Fruit fly (Drosophila melanogaster) whole organism, prepupa: ENCODE data around the gene Ork1.

Experiments used
- CG10631 ChIP-seq: fragments of 200-800 bp; sonication (Bioruptor generic); optimal IDR thresholded peaks from 2 replicates; lab custom pipeline; 2016; ENCODE audit warnings: missing biosample characterization, missing genetic modification characterization
- CG11294 ChIP-seq: fragments of 200-800 bp; sonication (Bioruptor generic); IDR thresholded peaks from 2 replicates; pipeline ENCODE4 v1.3.6; 2022; ENCODE audit warnings: missing biosample characterization, missing genetic modification characterization
- CG11762 ChIP-seq: fragments of 200-800 bp; sonication (Bioruptor generic); optimal IDR thresholded peaks from 3 replicates; lab custom pipeline; 2016; ENCODE audit warnings: missing biosample characterization, missing genetic modification characterization; ENCODE audit not compliant: insufficient read depth
- CG11902 ChIP-seq: fragments of 200-800 bp; sonication (Bioruptor generic); optimal IDR thresholded peaks from 3 replicates; lab custom pipeline; 2016; ENCODE audit warnings: missing biosample characterization, missing genetic modification characterization
- CG15336 ChIP-seq: fragments of 200-800 bp; sonication (Bioruptor generic); IDR thresholded peaks from 2 replicates; pipeline ENCODE4 v1.3.6; 2022; ENCODE audit warnings: missing biosample characterization, missing genetic modification characterization
- CG1621 ChIP-seq: fragments of 200-800 bp; sonication (Bioruptor generic); optimal IDR thresholded peaks from 3 replicates; lab custom pipeline; 2018; ENCODE audit warnings: missing biosample characterization, mild to moderate bottlenecking, missing genetic modification characterization
- CG16779 ChIP-seq: fragments of 200-800 bp; sonication (Bioruptor generic); optimal IDR thresholded peaks from 3 replicates; lab custom pipeline; 2017; ENCODE audit warnings: missing biosample characterization, mild to moderate bottlenecking, missing genetic modification characterization
- CG3032 ChIP-seq: fragments of 200-800 bp; optimal IDR thresholded peaks from 2 replicates; lab custom pipeline; 2019; ENCODE audit warnings: missing biosample characterization, mild to moderate bottlenecking, missing genetic modification characterization, moderate library complexity
- CG31627 ChIP-seq: fragments of 200-800 bp; sonication (Bioruptor generic); optimal IDR thresholded peaks from 3 replicates; lab custom pipeline; 2016; ENCODE audit warnings: missing biosample characterization, missing genetic modification characterization
- CG32006 ChIP-seq: fragments of 200-800 bp; sonication (Bioruptor generic); optimal IDR thresholded peaks from 3 replicates; lab custom pipeline; 2017; ENCODE audit warnings: missing biosample characterization, mild to moderate bottlenecking, missing genetic modification characterization
- CG34406 ChIP-seq: fragments of 200-800 bp; sonication (Bioruptor generic); optimal IDR thresholded peaks from 3 replicates; lab custom pipeline; 2016; ENCODE audit warnings: missing biosample characterization, missing genetic modification characterization
- CG3919 ChIP-seq: fragments of 200-800 bp; sonication (Bioruptor generic); optimal IDR thresholded peaks from 3 replicates; lab custom pipeline; 2016; ENCODE audit warnings: missing biosample characterization, missing genetic modification characterization
- CG6163 ChIP-seq: fragments of 200-800 bp; sonication (Bioruptor generic); IDR thresholded peaks from 3 replicates; pipeline ENCODE4 v1.3.6; 2022; ENCODE audit warnings: missing biosample characterization, missing genetic modification characterization
- CG6276 ChIP-seq: fragments of 200-800 bp; sonication (Bioruptor generic); optimal IDR thresholded peaks from 2 replicates; lab custom pipeline; 2017; ENCODE audit warnings: missing biosample characterization, mild to moderate bottlenecking, missing genetic modification characterization
- CG6792 ChIP-seq: fragments of 200-800 bp; sonication (Bioruptor generic); optimal IDR thresholded peaks from 3 replicates; lab custom pipeline; 2016; ENCODE audit warnings: missing biosample characterization, missing genetic modification characterization
- CG6808 ChIP-seq: fragments of 200-800 bp; sonication (Bioruptor generic); optimal IDR thresholded peaks from 3 replicates; lab custom pipeline; 2017; ENCODE audit warnings: missing biosample characterization, missing genetic modification characterization, mild to moderate bottlenecking, moderate library complexity, missing genetic modification reagents
- CG6854 ChIP-seq: fragments of 200-800 bp; sonication (Bioruptor generic); optimal IDR thresholded peaks from 2 replicates; lab custom pipeline; 2017; ENCODE audit warnings: missing biosample characterization, mild to moderate bottlenecking, missing genetic modification characterization
- CG7368 ChIP-seq: fragments of 200-800 bp; sonication (Bioruptor generic); optimal IDR thresholded peaks from 3 replicates; lab custom pipeline; 2016; ENCODE audit warnings: missing biosample characterization, missing genetic modification characterization
- CG8119 ChIP-seq: fragments of 200-800 bp; sonication (Bioruptor generic); IDR thresholded peaks from 3 replicates; pipeline ENCODE4 v1.3.6; 2022; ENCODE audit warnings: missing biosample characterization, missing genetic modification characterization
- CG8319 ChIP-seq: fragments of 200-800 bp; sonication (Bioruptor generic); optimal IDR thresholded peaks from 3 replicates; lab custom pipeline; 2016; ENCODE audit warnings: missing biosample characterization, missing genetic modification characterization
- CG9139 ChIP-seq: fragments of 200-800 bp; sonication (Bioruptor generic); optimal IDR thresholded peaks from 3 replicates; lab custom pipeline; 2017; ENCODE audit warnings: missing biosample characterization, mild to moderate bottlenecking, missing genetic modification characterization
- Eip75B ChIP-seq: fragments of 200-800 bp; sonication (Bioruptor generic); optimal IDR thresholded peaks from 3 replicates; lab custom pipeline; 2016; ENCODE audit warnings: missing biosample characterization, missing genetic modification characterization
- Ets21C ChIP-seq: fragments of 200-800 bp; sonication (Bioruptor generic); optimal IDR thresholded peaks from 3 replicates; lab custom pipeline; 2016; ENCODE audit warnings: missing biosample characterization, missing genetic modification characterization
- Ets96B ChIP-seq: fragments of 200-800 bp; optimal IDR thresholded peaks from 2 replicates; lab custom pipeline; 2019; ENCODE audit warnings: missing biosample characterization, mild to moderate bottlenecking, missing genetic modification characterization, moderate library complexity
- Gug ChIP-seq: fragments of 200-800 bp; sonication (Bioruptor generic); IDR thresholded peaks from 2 replicates; pipeline ENCODE4 v1.3.6; 2022; ENCODE audit warnings: missing biosample characterization, missing genetic modification characterization
- Hr38 ChIP-seq: sonication (Bioruptor generic); optimal IDR thresholded peaks from 2 replicates; lab custom pipeline; 2016; ENCODE audit warnings: missing biosample characterization, missing genetic modification characterization
- Hr39 ChIP-seq: fragments of 200-800 bp; sonication (Bioruptor generic); optimal IDR thresholded peaks from 2 replicates; lab custom pipeline; 2016; ENCODE audit warnings: missing biosample characterization, missing genetic modification characterization
- Hr4 ChIP-seq: fragments of 200-800 bp; sonication (Bioruptor generic); optimal IDR thresholded peaks from 3 replicates; lab custom pipeline; 2016; ENCODE audit warnings: missing biosample characterization, missing genetic modification characterization
- Lpt ChIP-seq: fragments of 200-800 bp; sonication (Bioruptor generic); optimal IDR thresholded peaks from 3 replicates; lab custom pipeline; 2016; ENCODE audit warnings: missing biosample characterization, missing genetic modification characterization
- Smox ChIP-seq: fragments of 200-800 bp; sonication (Bioruptor generic); optimal IDR thresholded peaks from 3 replicates; lab custom pipeline; 2016; ENCODE audit warnings: missing biosample characterization, missing genetic modification characterization
- Sox102F ChIP-seq: fragments of 200-800 bp; sonication (Bioruptor generic); optimal IDR thresholded peaks from 2 replicates; lab custom pipeline; 2016; ENCODE audit warnings: missing biosample characterization, mild to moderate bottlenecking, missing genetic modification characterization
- Sox14 ChIP-seq: fragments of 200-800 bp; sonication (Bioruptor generic); optimal IDR thresholded peaks from 3 replicates; lab custom pipeline; 2016; ENCODE audit warnings: missing biosample characterization, missing genetic modification characterization
- acj6 ChIP-seq: fragments of 200-800 bp; sonication (Bioruptor generic); optimal IDR thresholded peaks from 3 replicates; lab custom pipeline; 2016; ENCODE audit warnings: missing biosample characterization, missing genetic modification characterization
- cyc ChIP-seq: fragments of 200-800 bp; sonication (Bioruptor generic); optimal IDR thresholded peaks from 3 replicates; lab custom pipeline; 2016; ENCODE audit warnings: missing biosample characterization, missing genetic modification characterization
- dac ChIP-seq: fragments of 200-800 bp; sonication (Bioruptor generic); optimal IDR thresholded peaks from 2 replicates; lab custom pipeline; 2017; ENCODE audit warnings: missing biosample characterization, mild to moderate bottlenecking, missing genetic modification characterization
- dsx ChIP-seq: fragments of 200-800 bp; optimal IDR thresholded peaks from 3 replicates; lab custom pipeline; 2019; ENCODE audit warnings: missing biosample characterization, mild to moderate bottlenecking, missing genetic modification characterization, moderate library complexity; ENCODE audit not compliant: poor library complexity, severe bottlenecking
- eg ChIP-seq: fragments of 200-800 bp; sonication (Bioruptor generic); IDR thresholded peaks from 3 replicates; pipeline ENCODE4 v1.3.6; 2022; ENCODE audit warnings: missing biosample characterization, missing genetic modification characterization
- esn ChIP-seq: fragments of 200-800 bp; sonication (Bioruptor generic); optimal IDR thresholded peaks from 2 replicates; lab custom pipeline; 2016; ENCODE audit warnings: missing biosample characterization, mild to moderate bottlenecking, missing genetic modification characterization, moderate library complexity
- fd59A ChIP-seq: fragments of 200-800 bp; sonication (Bioruptor generic); optimal IDR thresholded peaks from 2 replicates; lab custom pipeline; 2017; ENCODE audit warnings: missing biosample characterization, mild to moderate bottlenecking, missing genetic modification characterization, missing genetic modification reagents
- fd85E ChIP-seq: fragments of 200-800 bp; sonication (Bioruptor generic); optimal IDR thresholded peaks from 3 replicates; lab custom pipeline; 2016; ENCODE audit warnings: missing biosample characterization, missing genetic modification characterization
- lz ChIP-seq: fragments of 200-800 bp; sonication (Bioruptor generic); optimal IDR thresholded peaks from 3 replicates; lab custom pipeline; 2016; ENCODE audit warnings: missing biosample characterization, missing genetic modification characterization
- net ChIP-seq: fragments of 200-800 bp; sonication (Bioruptor generic); optimal IDR thresholded peaks from 3 replicates; lab custom pipeline; 2016; ENCODE audit warnings: missing biosample characterization, missing genetic modification characterization
- salr ChIP-seq, 2 experiments: fragments of 200-800 bp; sonication (Bioruptor generic); optimal IDR thresholded peaks; 3 replicates each; lab custom pipeline; 2016 to 2018; ENCODE audit warnings: missing biosample characterization in 2 of 2, missing genetic modification characterization in 2 of 2, mild to moderate bottlenecking in 1 of 2
- spab ChIP-seq: fragments of 200-800 bp; sonication (Bioruptor generic); optimal IDR thresholded peaks from 2 replicates; lab custom pipeline; 2017; ENCODE audit warnings: missing biosample characterization, mild to moderate bottlenecking, missing genetic modification characterization, missing genetic modification reagents
- ss ChIP-seq, 2 experiments: fragments of 200-800 bp; sonication (Bioruptor generic); optimal IDR thresholded peaks; 2 replicates in 1 of 2; 3 replicates in 1 of 2; lab custom pipeline; 2017 to 2018; ENCODE audit warnings: mild to moderate bottlenecking in 2 of 2, missing biosample characterization in 2 of 2, missing genetic modification characterization in 2 of 2, moderate library complexity in 1 of 2
- svp ChIP-seq: fragments of 200-800 bp; sonication (Bioruptor generic); peaks from one replicate; lab custom pipeline; 2016; ENCODE audit warnings: missing biosample characterization, missing genetic modification characterization
- topi ChIP-seq: fragments of 200-800 bp; sonication (Bioruptor generic); optimal IDR thresholded peaks from 3 replicates; lab custom pipeline; 2016; ENCODE audit warnings: missing biosample characterization, missing genetic modification characterization

The Ork1 gene

DNA sequence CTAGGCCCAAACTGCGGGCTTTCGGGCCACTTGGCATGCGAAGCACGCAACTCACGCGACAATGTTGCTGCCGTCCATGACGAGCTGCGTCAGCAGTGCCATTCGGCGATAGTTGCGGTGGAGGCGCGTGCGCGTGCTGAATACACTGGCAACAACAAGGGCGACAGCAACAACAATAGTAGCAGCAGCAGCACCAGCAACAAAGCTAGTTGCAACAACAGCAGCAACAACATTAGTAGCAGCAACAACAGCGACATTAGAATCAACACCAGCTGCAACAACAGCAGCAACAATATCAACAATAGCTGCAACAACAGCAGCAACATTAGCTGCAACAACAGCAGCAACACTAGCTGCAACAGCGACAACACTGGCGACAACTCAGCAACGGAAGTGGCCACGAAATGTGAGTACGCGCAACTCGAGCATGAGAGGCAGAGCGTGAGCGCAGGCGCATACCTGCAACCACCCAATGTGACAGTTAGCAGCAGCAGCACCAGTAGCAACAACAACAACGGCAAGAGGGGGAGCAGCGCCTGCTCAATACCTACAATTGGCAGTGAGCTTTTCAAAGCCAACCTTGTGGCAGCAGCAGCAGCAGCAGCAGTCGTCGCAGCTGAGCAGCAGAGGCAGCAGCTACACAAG is 15.3 kb upstream of the Ork1 start:
- TF ChIP-seq ss (GFP tag; optimal IDR thresholded peaks at IDR 0.05; lab: Kevin White, UChicago), result peak in 1 of 2 experiments; percentile 1
- TF ChIP-seq lz (GFP tag; lab: Kevin White, UChicago), result no peak
- no peak for TF ChIP-seq CG8319
- TF ChIP-seq, all 60 proteins: peak for 1

- TF ChIP-seq Ets96B (tag; lab: Kevin White, UChicago) (no peak), acj6 (no peak), CG7368 (GFP tag; lab: Kevin White, UChicago) (no peak), CG16779 (tag; lab: Kevin White, UChicago) (no peak), Gug (GFP tag; lab: Robert Waterston, UW) (no peak), salr (GFP tag; optimal IDR thresholded peaks at IDR 0.05; lab: Kevin White, UChicago) (no peak), dsx (GFP tag; lab: Kevin White, UChicago) (no peak), CG32006 (GFP tag; lab: Kevin White, UChicago) (no peak), fd59A (no peak), fd85E (no peak), eg (GFP tag; lab: Robert Waterston, UW) (no peak), CG6808 (no peak), Lpt (GFP tag; lab: Kevin White, UChicago) (no peak), CG10631 (GFP tag; lab: Kevin White, UChicago) (no peak), Hr4 (GFP tag; lab: Kevin White, UChicago) (no peak), CG6792 (no peak)
- TF ChIP-seq, all 60 proteins: peak for 0
Observed at dm6 chrX:10905467-10905866, 14.4 kb upstream of the Ork1 start, which contains the start of gene CG43901. CG43901 (plus strand) TSS chrX:10905767.

DNA sequence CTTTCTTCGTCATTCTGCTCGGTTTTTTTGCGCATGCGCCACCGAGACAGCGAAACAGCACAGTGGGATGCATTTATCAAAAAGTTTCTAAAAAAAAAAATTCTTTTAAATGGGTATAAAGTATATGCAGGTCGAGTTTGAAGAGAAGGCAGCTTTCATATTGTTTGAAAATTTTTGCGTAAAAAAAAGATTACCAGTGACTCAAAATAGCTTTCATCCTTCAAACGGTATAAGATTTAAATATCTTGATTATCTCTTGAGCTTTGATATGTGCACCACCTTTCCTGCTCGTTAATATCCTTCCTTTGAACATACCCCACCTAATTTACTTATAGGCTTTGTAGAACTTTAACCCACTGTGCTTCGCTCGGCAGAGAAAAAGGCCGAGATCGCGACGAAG is 14.0 kb upstream of the Ork1 start:
- TF ChIP-seq Hr39 (GFP tag; lab: Kevin White, UChicago), result peak; percentile 13
- TF ChIP-seq topi (GFP tag; lab: Kevin White, UChicago), result peak; percentile 41
- no peak for TF ChIP-seq ss (GFP tag; optimal IDR thresholded peaks at IDR 0.05; lab: Kevin White, UChicago)
- no peak for TF ChIP-seq fd85E
- TF ChIP-seq CG7368 (GFP tag; lab: Kevin White, UChicago), result peak; percentile 11
- peak; percentile 5 for TF ChIP-seq Sox14 (GFP tag; lab: Kevin White, UChicago)
- peak; percentile 15 for TF ChIP-seq Ets21C (GFP tag; lab: Kevin White, UChicago)
- peak; percentile 57 for TF ChIP-seq Eip75B (GFP tag; lab: Kevin White, UChicago)
- no peak for TF ChIP-seq Hr38 (GFP tag; lab: Kevin White, UChicago)
- TF ChIP-seq CG9139, result no peak
- TF ChIP-seq svp (GFP tag; lab: Kevin White, UChicago), result peak; percentile 69
- TF ChIP-seq CG6854, result no peak
- TF ChIP-seq spab (GFP tag; lab: Kevin White, UChicago), result peak; percentile 13
- TF ChIP-seq CG1621 (tag; lab: Kevin White, UChicago), result no peak
- TF ChIP-seq Lpt (GFP tag; lab: Kevin White, UChicago), result no peak
- TF ChIP-seq CG15336 (GFP tag; lab: Robert Waterston, UW), result peak; percentile 46
- TF ChIP-seq Smox (GFP tag; lab: Kevin White, UChicago), result peak; percentile 33
- TF ChIP-seq CG11294 (GFP tag; lab: Robert Waterston, UW), result no peak
- peak; percentile 36 for TF ChIP-seq CG10631 (GFP tag; lab: Kevin White, UChicago)
- TF ChIP-seq net (GFP tag; lab: Kevin White, UChicago), result no peak
- TF ChIP-seq CG3919 (GFP tag; lab: Kevin White, UChicago), result no peak
- TF ChIP-seq CG3032 (tag; lab: Kevin White, UChicago), result no peak
- TF ChIP-seq CG6163 (GFP tag; lab: Robert Waterston, UW), result peak; percentile 28; the same call in 1 of the 3 replicates
- TF ChIP-seq esn (GFP tag; lab: Kevin White, UChicago), result peak; percentile 51
- no peak for TF ChIP-seq Ets96B (tag; lab: Kevin White, UChicago)
- TF ChIP-seq dac (GFP tag; lab: Kevin White, UChicago), result no peak
- TF ChIP-seq CG31627 (GFP tag; lab: Kevin White, UChicago), result peak; percentile 29
- peak; percentile 20 for TF ChIP-seq CG34406 (GFP tag; lab: Kevin White, UChicago)
- no peak for TF ChIP-seq CG8119
- TF ChIP-seq CG11902 (GFP tag; lab: Kevin White, UChicago), result no peak
- peak; percentile 42 for TF ChIP-seq Sox102F
- no peak for TF ChIP-seq cyc (GFP tag; lab: Kevin White, UChicago)
- TF ChIP-seq CG11762 (GFP tag; lab: Kevin White, UChicago), result no peak
- TF ChIP-seq CG6276 (GFP tag; lab: Kevin White, UChicago), result no peak
- peak; percentile 20 for TF ChIP-seq Hr4 (GFP tag; lab: Kevin White, UChicago)
- TF ChIP-seq CG32006 (GFP tag; lab: Kevin White, UChicago), result peak; percentile 42
- TF ChIP-seq CG6808, result no peak
